Fruit fly (Drosophila melanogaster): Measurements from ENCODE around the gene CG10343.

dm6 chr2L:18698559-18699130 is 4.6 kb upstream of the CG10343 start, which contains the start of gene CG10341:
- no peak for TF ChIP-seq CTCF (optimal IDR thresholded peaks at IDR 0.05)
- TF ChIP-seq CG8478 (optimal IDR thresholded peaks at IDR 0.05): no peak

All from S2 (cell line).